Worm (Caenorhabditis elegans): Measurements from ENCODE around the gene jmjd-2.

The jmjd-2 gene

DNA sequence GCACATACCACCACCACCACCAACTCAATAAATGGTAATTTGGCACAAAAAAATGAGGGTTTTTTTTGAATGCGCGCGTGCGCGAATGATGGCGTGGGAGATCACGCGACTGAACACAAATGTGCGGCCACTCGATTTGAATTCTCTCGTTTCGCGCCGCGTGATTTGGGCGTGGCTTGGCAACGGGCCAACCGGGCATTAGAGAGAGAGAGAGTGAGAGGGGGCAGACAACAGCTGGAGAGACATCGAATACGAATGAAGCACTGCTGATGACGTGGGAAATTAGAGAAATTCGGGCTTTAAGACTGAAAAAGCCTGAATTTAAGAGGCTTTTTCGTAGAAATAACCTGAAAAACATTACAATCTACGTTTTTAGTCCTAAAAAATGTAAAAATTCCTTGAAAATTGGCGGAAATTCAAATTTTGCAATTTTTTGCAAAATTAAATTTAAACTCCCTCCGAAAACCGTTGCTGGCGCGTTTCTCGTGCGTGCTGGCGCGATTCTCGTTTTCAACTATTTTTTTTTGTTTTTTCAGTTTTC lies 8.1 kb upstream of the jmjd-2 start:
- TF ChIP-seq lir-3 (tag; optimal IDR thresholded peaks at IDR 0.05) (peak; percentile 79), gei-8 (GFP tag; optimal IDR thresholded peaks at IDR 0.05) (peak; percentile 80), ceh-62 (tag; optimal IDR thresholded peaks at IDR 0.05) (peak; percentile 2), lsy-2 (tag; optimal IDR thresholded peaks at IDR 0.05) (peak; percentile 49 to 84), lim-7 (GFP tag; IDR thresholded peaks at IDR 0.05) (peak; percentile 53; the same call in 1 of the 2 replicates), attf-4 (tag; optimal IDR thresholded peaks at IDR 0.05) (no peak), rbr-2 (tag; optimal IDR thresholded peaks at IDR 0.05) (peak; percentile 96), ceh-28 (tag; optimal IDR thresholded peaks at IDR 0.05) (no peak), mdl-1 (tag; optimal IDR thresholded peaks at IDR 0.05) (peak; percentile 82 to 96), nhr-6 (tag; optimal IDR thresholded peaks at IDR 0.05) (peak; percentile 82), Y48G9A.11 (GFP tag; IDR thresholded peaks at IDR 0.05) (0 out of 2 replicates have a peak, but pooled peaks have one; percentile 50), egl-27 (tag; optimal IDR thresholded peaks at IDR 0.05) (no peak), unc-130 (GFP tag; optimal IDR thresholded peaks at IDR 0.05) (peak; percentile 63), ceh-32 (tag; optimal IDR thresholded peaks at IDR 0.05; ENCODE audit: poor library complexity) (peak; percentile 29), mep-1 (tag; optimal IDR thresholded peaks at IDR 0.05) (peak; percentile 96), sdz-12 (GFP tag; optimal IDR thresholded peaks at IDR 0.05) (peak; percentile 78), F37D6.2 (tag; optimal IDR thresholded peaks at IDR 0.05) (peak; percentile 90), duxl-1 (tag; optimal IDR thresholded peaks at IDR 0.05; ENCODE audit: poor library complexity) (peak; percentile 79), nhr-76 (tag; optimal IDR thresholded peaks at IDR 0.05) (no peak), vab-7 (GFP tag; IDR thresholded peaks at IDR 0.05) (peak; percentile 55; the same call in 1 of the 2 replicates), nhr-42 (GFP tag; IDR thresholded peaks at IDR 0.05) (peak; percentile 92), arid-1 (GFP tag; conservative IDR thresholded peaks at IDR 0.05) (peak; percentile 83), nhr-48 (tag; optimal IDR thresholded peaks at IDR 0.05) (peak; percentile 94), pqm-1 (tag; optimal IDR thresholded peaks at IDR 0.05) (no peak), nhr-25 (tag; optimal IDR thresholded peaks at IDR 0.05; ENCODE audit: borderline replicate concordance, insufficient read depth) (peak; percentile 77), daf-8 (GFP tag; IDR thresholded peaks at IDR 0.05) (peak; percentile 29; the same call in 1 of the 2 replicates), T26A8.4 (GFP tag; IDR thresholded peaks at IDR 0.05) (peak; percentile 93), php-3 (GFP tag; IDR thresholded peaks at IDR 0.05) (peak; percentile 60; the same call in 1 of the 2 replicates), mxl-2 (GFP tag; conservative IDR thresholded peaks at IDR 0.05) (0 out of 2 replicates have a peak, but pooled peaks have one; percentile 18), mxl-3 (GFP tag; optimal IDR thresholded peaks at IDR 0.05) (peak; percentile 91), fos-1 (tag; optimal IDR thresholded peaks at IDR 0.05) (peak; percentile 64), nhr-11 (tag; optimal IDR thresholded peaks at IDR 0.05) (peak; percentile 31), dmd-6 (GFP tag; IDR thresholded peaks at IDR 0.05) (peak; percentile 90), madf-5 (GFP tag; IDR thresholded peaks at IDR 0.05) (peak; percentile 27 to 48; a peak in 1 of 4 replicates), fkh-10 (GFP tag; optimal IDR thresholded peaks at IDR 0.05) (peak; percentile 47), ztf-7 (tag; optimal IDR thresholded peaks at IDR 0.05) (no peak), F26F4.8 (GFP tag; conservative IDR thresholded peaks at IDR 0.05) (no peak), hif-1 (tag; optimal IDR thresholded peaks at IDR 0.05) (peak; percentile 71 to 93), zfp-2 (tag; optimal IDR thresholded peaks at IDR 0.05) (peak; percentile 75), egl-43 (GFP tag; IDR thresholded peaks at IDR 0.05) (peak; percentile 85), nhr-102 (tag; optimal IDR thresholded peaks at IDR 0.05) (peak; percentile 95), Y75B8A.6 (GFP tag; IDR thresholded peaks at IDR 0.05) (peak; percentile 68), F44E2.7 (GFP tag; IDR thresholded peaks at IDR 0.05) (no peak), saeg-2 (GFP tag; IDR thresholded peaks at IDR 0.05) (0 out of 2 replicates have a peak, but pooled peaks have one; percentile 40), dmd-9 (GFP tag; IDR thresholded peaks at IDR 0.05) (no peak), daf-16 (GFP tag; optimal IDR thresholded peaks at IDR 0.05) (peak; percentile 65 to 73), daf-16 (tag; optimal IDR thresholded peaks at IDR 0.05) (peak; percentile 56), mdt-29 (GFP tag; IDR thresholded peaks at IDR 0.05) (peak; percentile 54; the same call in 1 of the 2 replicates), ceh-82 (tag; optimal IDR thresholded peaks at IDR 0.05) (peak; percentile 26), dpl-1 (GFP tag; optimal IDR thresholded peaks at IDR 0.05) (peak; percentile 97)
